Fruit fly (Drosophila melanogaster) whole organism, embryonic: ENCODE measurements around the gene GAPcenA.

Source experiments
- B-H2 ChIP-seq: fragments of 200-800 bp; sonication (Bioruptor generic); optimal IDR thresholded peaks from 2 replicates; lab custom pipeline; 2018; ENCODE audit warnings: missing biosample characterization, mild to moderate bottlenecking, missing genetic modification characterization
- BEAF-32 ChIP-seq: fragments of 200-800 bp; sonication (Bioruptor generic); optimal IDR thresholded peaks from 3 replicates; lab custom pipeline; 2017; ENCODE audit warnings: missing biosample characterization, missing genetic modification characterization, mild to moderate bottlenecking, moderate library complexity, missing genetic modification reagents
- CG10431 ChIP-seq: fragments of 200-800 bp; sonication (Bioruptor generic); optimal IDR thresholded peaks from 3 replicates; lab custom pipeline; 2018; ENCODE audit warnings: missing biosample characterization, mild to moderate bottlenecking, missing genetic modification characterization
- CG1233 ChIP-seq: fragments of 200-800 bp; sonication (Bioruptor generic); optimal IDR thresholded peaks from 4 replicates; lab custom pipeline; 2018; ENCODE audit warnings: missing biosample characterization, mild to moderate bottlenecking, missing genetic modification characterization
- CG14860 ChIP-seq: fragments of 200-800 bp; sonication (Bioruptor generic); IDR thresholded peaks from 3 replicates; pipeline ENCODE4 v1.3.6; 2022; ENCODE audit warnings: missing biosample characterization, missing genetic modification characterization; ENCODE audit not compliant: partially characterized antibody
- CG15011 ChIP-seq: fragments of 200-800 bp; sonication (Bioruptor generic); optimal IDR thresholded peaks from 3 replicates; lab custom pipeline; 2018; ENCODE audit warnings: missing biosample characterization, mild to moderate bottlenecking, missing genetic modification characterization
- CG15696 ChIP-seq: fragments of 200-800 bp; sonication (Bioruptor generic); optimal IDR thresholded peaks from 2 replicates; lab custom pipeline; 2019; ENCODE audit warnings: missing biosample characterization, mild to moderate bottlenecking, missing genetic modification characterization, moderate library complexity
- CG1603 ChIP-seq: fragments of 200-800 bp; sonication (Bioruptor generic); optimal IDR thresholded peaks from 2 replicates; lab custom pipeline; 2019; ENCODE audit warnings: missing biosample characterization, mild to moderate bottlenecking, missing genetic modification characterization, moderate library complexity
- CG1647 ChIP-seq: fragments of 200-800 bp; sonication (Bioruptor generic); optimal IDR thresholded peaks from 3 replicates; lab custom pipeline; 2016; ENCODE audit warnings: missing biosample characterization, missing genetic modification characterization
- CG32772 ChIP-seq: fragments of 200-800 bp; sonication (Bioruptor generic); IDR thresholded peaks from 2 replicates; pipeline ENCODE4 v1.3.6; 2022; ENCODE audit warnings: missing biosample characterization, missing genetic modification characterization
- CG3281 ChIP-seq: fragments of 200-800 bp; sonication (Bioruptor generic); optimal IDR thresholded peaks from 3 replicates; lab custom pipeline; 2017; ENCODE audit warnings: missing biosample characterization, mild to moderate bottlenecking, missing genetic modification characterization
- CG3838 ChIP-seq: fragments of 200-800 bp; sonication (Bioruptor generic); optimal IDR thresholded peaks from 3 replicates; lab custom pipeline; 2016; ENCODE audit warnings: missing biosample characterization, missing genetic modification characterization
- CG4404 ChIP-seq: fragments of 200-800 bp; sonication (Bioruptor generic); IDR thresholded peaks from 2 replicates; pipeline ENCODE4 v1.3.6; 2022; ENCODE audit warnings: missing biosample characterization, missing genetic modification characterization
- CG4424 ChIP-seq: fragments of 200-800 bp; sonication (Bioruptor generic); optimal IDR thresholded peaks from 3 replicates; lab custom pipeline; 2016; ENCODE audit warnings: missing biosample characterization, missing genetic modification characterization
- CG5245 ChIP-seq: fragments of 200-800 bp; sonication (Bioruptor generic); optimal IDR thresholded peaks from 3 replicates; lab custom pipeline; 2016; ENCODE audit warnings: missing biosample characterization, missing genetic modification characterization
- CG7357 ChIP-seq: fragments of 200-800 bp; sonication (Bioruptor generic); IDR thresholded peaks from 3 replicates; pipeline ENCODE4 v1.3.6; 2022; ENCODE audit warnings: missing biosample characterization, missing genetic modification characterization
- CG8359 ChIP-seq: fragments of 200-800 bp; sonication (Bioruptor generic); optimal IDR thresholded peaks from 2 replicates; lab custom pipeline; 2017; ENCODE audit warnings: missing biosample characterization, mild to moderate bottlenecking, missing genetic modification characterization, borderline replicate concordance
- CG8765 ChIP-seq: fragments of 200-800 bp; sonication (Bioruptor generic); IDR thresholded peaks from 2 replicates; pipeline ENCODE4 v1.3.6; 2022; ENCODE audit warnings: missing biosample characterization, missing genetic modification characterization
- CG9727 ChIP-seq: fragments of 200-800 bp; sonication (Bioruptor generic); optimal IDR thresholded peaks from 3 replicates; lab custom pipeline; 2017; ENCODE audit warnings: missing biosample characterization, mild to moderate bottlenecking, missing genetic modification characterization
- CG9932 ChIP-seq: fragments of 200-800 bp; sonication (Bioruptor generic); IDR thresholded peaks from 2 replicates; pipeline ENCODE4 v1.3.6; 2022; ENCODE audit warnings: missing biosample characterization, missing genetic modification characterization
- CHES-1-like ChIP-seq: fragments of 200-800 bp; sonication (Bioruptor generic); optimal IDR thresholded peaks from 2 replicates; lab custom pipeline; 2016; ENCODE audit warnings: missing biosample characterization, missing genetic modification characterization
- CoRest ChIP-seq: fragments of 200-800 bp; sonication (Bioruptor generic); optimal IDR thresholded peaks from 3 replicates; lab custom pipeline; 2018; ENCODE audit warnings: missing biosample characterization, mild to moderate bottlenecking, missing genetic modification characterization, moderate library complexity
- D ChIP-seq, 2 experiments: fragments of 200-800 bp in 1 of 2; fragments of >200 bp in 1 of 2; sonication (Bioruptor generic) in 1 of 2; optimal IDR thresholded peaks; 2 replicates in 1 of 2; 3 replicates in 1 of 2; lab custom pipeline; 2017; ENCODE audit warnings: mild to moderate bottlenecking in 1 of 2, missing biosample characterization in 1 of 2, missing genetic modification characterization in 1 of 2, missing genetic modification reagents in 1 of 2
- HLH54F ChIP-seq: fragments of 200-800 bp; sonication (Bioruptor generic); optimal IDR thresholded peaks from 3 replicates; lab custom pipeline; 2016; ENCODE audit warnings: missing biosample characterization, missing genetic modification characterization
- HmgZ ChIP-seq: fragments of 200-800 bp; sonication (Bioruptor generic); optimal IDR thresholded peaks from 2 replicates; lab custom pipeline; 2018; ENCODE audit warnings: missing biosample characterization, mild to moderate bottlenecking, missing genetic modification characterization
- Hsf ChIP-seq: fragments of 200-800 bp; sonication (Bioruptor generic); optimal IDR thresholded peaks from 3 replicates; lab custom pipeline; 2016; ENCODE audit warnings: missing biosample characterization, missing genetic modification characterization
- Max ChIP-seq: fragments of 200-800 bp; sonication (Bioruptor generic); optimal IDR thresholded peaks from 2 replicates; lab custom pipeline; 2016; ENCODE audit warnings: missing biosample characterization, mild to moderate bottlenecking, missing genetic modification characterization
- NFAT ChIP-seq: fragments of 200-800 bp; sonication (Bioruptor generic); IDR thresholded peaks from 2 replicates; pipeline ENCODE4 v1.3.6; 2022; ENCODE audit warnings: missing biosample characterization, missing genetic modification characterization
- Nf-YC ChIP-seq: fragments of 200-800 bp; optimal IDR thresholded peaks from 3 replicates; lab custom pipeline; 2019; ENCODE audit warnings: missing biosample characterization, mild to moderate bottlenecking, missing genetic modification characterization, moderate library complexity
- Six4 ChIP-seq: fragments of 200-800 bp; sonication (Bioruptor generic); optimal IDR thresholded peaks from 2 replicates; lab custom pipeline; 2016; ENCODE audit warnings: missing biosample characterization, missing genetic modification characterization
- YL-1 ChIP-seq: fragments of 200-800 bp; sonication (Bioruptor generic); optimal IDR thresholded peaks from 3 replicates; lab custom pipeline; 2017; ENCODE audit warnings: missing biosample characterization, mild to moderate bottlenecking, missing genetic modification characterization
- al ChIP-seq: fragments of 200-800 bp; sonication (Bioruptor generic); IDR thresholded peaks from 2 replicates; pipeline ENCODE4 v1.3.6; 2022; ENCODE audit warnings: missing biosample characterization, missing genetic modification characterization
- amos ChIP-seq: fragments of 200-800 bp; sonication (Bioruptor generic); IDR thresholded peaks from 2 replicates; pipeline ENCODE4 v1.3.6; 2022; ENCODE audit warnings: missing biosample characterization, missing genetic modification characterization; ENCODE audit not compliant: partially characterized antibody
- cato ChIP-seq: fragments of 200-800 bp; sonication (Bioruptor generic); optimal IDR thresholded peaks from 2 replicates; lab custom pipeline; 2016; ENCODE audit warnings: missing biosample characterization, missing genetic modification characterization, borderline replicate concordance
- caup ChIP-seq: fragments of 200-800 bp; sonication (Bioruptor generic); optimal IDR thresholded peaks from 3 replicates; lab custom pipeline; 2017; ENCODE audit warnings: missing biosample characterization, mild to moderate bottlenecking, missing genetic modification characterization, moderate library complexity; ENCODE audit not compliant: severe bottlenecking
- corto ChIP-seq: fragments of 200-800 bp; sonication (Bioruptor generic); optimal IDR thresholded peaks from 2 replicates; lab custom pipeline; 2016; ENCODE audit warnings: missing biosample characterization, mild to moderate bottlenecking, missing genetic modification characterization, moderate library complexity
- gt ChIP-seq: fragments of 200-800 bp; sonication (Bioruptor generic); IDR thresholded peaks from 2 replicates; pipeline ENCODE4 v1.3.6; 2022; ENCODE audit warnings: missing biosample characterization, missing genetic modification characterization
- her ChIP-seq: fragments of 200-800 bp; sonication (Bioruptor generic); optimal IDR thresholded peaks from 2 replicates; lab custom pipeline; 2016; ENCODE audit warnings: missing biosample characterization, missing genetic modification characterization
- hkb ChIP-seq, 2 experiments: fragments of 200-800 bp in 1 of 2; fragments of >200 bp in 1 of 2; sonication (Bioruptor generic) in 1 of 2; IDR thresholded peaks in 1 of 2; optimal IDR thresholded peaks in 1 of 2; 2 replicates each; pipeline versions ENCODE4 v1.3.6 to Lab custom; 2017 to 2022; ENCODE audit warnings: missing biosample characterization in 1 of 2, missing genetic modification characterization in 1 of 2
- kay ChIP-seq: fragments of 200-800 bp; sonication (Bioruptor generic); optimal IDR thresholded peaks from 2 replicates; lab custom pipeline; 2016; ENCODE audit warnings: missing biosample characterization, missing genetic modification characterization
- odd ChIP-seq: fragments of 200-800 bp; sonication (Bioruptor generic); optimal IDR thresholded peaks from 2 replicates; lab custom pipeline; 2017; ENCODE audit warnings: missing biosample characterization, mild to moderate bottlenecking, missing genetic modification characterization
- org-1 ChIP-seq: fragments of 200-800 bp; sonication (Bioruptor generic); optimal IDR thresholded peaks from 2 replicates; lab custom pipeline; 2017; ENCODE audit warnings: missing biosample characterization, missing genetic modification characterization
- pan ChIP-seq, 4 experiments: fragments of >200 bp in 3 of 4; fragments of 200-800 bp in 1 of 4; sonication (Bioruptor generic) in 1 of 4; optimal IDR thresholded peaks in 3 of 4; IDR thresholded peaks in 1 of 4; 2 replicates each; pipeline versions ENCODE4 v1.3.6 to Lab custom; 2017 to 2022; ENCODE audit warnings: missing biosample characterization in 2 of 4, missing genetic modification characterization in 2 of 4, mixed read lengths in 1 of 4
- psq ChIP-seq: fragments of 200-800 bp; sonication (Bioruptor generic); optimal IDR thresholded peaks from 2 replicates; lab custom pipeline; 2017; ENCODE audit warnings: missing biosample characterization, missing genetic modification characterization
- pzg ChIP-seq: fragments of 200-800 bp; sonication (Bioruptor generic); optimal IDR thresholded peaks from 3 replicates; lab custom pipeline; 2018; ENCODE audit warnings: missing biosample characterization, mild to moderate bottlenecking, missing genetic modification characterization, moderate library complexity
- slou ChIP-seq: fragments of 200-800 bp; sonication (Bioruptor generic); optimal IDR thresholded peaks from 3 replicates; lab custom pipeline; 2016; ENCODE audit warnings: missing biosample characterization, missing genetic modification characterization
- tna ChIP-seq: fragments of 200-800 bp; sonication (Bioruptor generic); IDR thresholded peaks from 2 replicates; pipeline ENCODE4 v1.3.6; 2022; ENCODE audit warnings: missing biosample characterization, missing genetic modification characterization; ENCODE audit not compliant: partially characterized antibody
- tx ChIP-seq: fragments of 200-800 bp; sonication (Bioruptor generic); optimal IDR thresholded peaks from 2 replicates; lab custom pipeline; 2016; ENCODE audit warnings: missing biosample characterization, missing genetic modification characterization

GAPcenA gene

DNA sequence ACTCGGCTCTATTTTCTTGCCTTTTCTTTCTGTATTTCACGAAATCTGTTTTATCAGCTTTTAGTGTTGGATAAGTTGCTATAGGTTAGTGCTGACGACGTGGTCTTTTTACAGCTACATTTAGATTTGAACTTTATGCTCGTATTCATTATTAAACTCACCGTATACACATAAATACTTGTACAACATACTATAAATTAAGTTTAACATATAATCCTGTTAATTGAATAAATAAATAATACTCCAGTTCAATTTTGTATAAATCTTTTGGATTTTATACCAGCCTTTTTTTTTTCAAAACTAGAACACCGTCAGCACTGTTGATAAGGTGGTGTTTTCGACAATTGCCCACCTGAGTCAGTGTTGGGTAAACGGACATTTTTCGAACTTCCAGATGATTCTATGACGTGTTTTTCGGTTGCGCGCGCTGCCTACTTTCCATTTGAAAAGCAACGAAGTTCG, 37.4 kb upstream of the GAPcenA start, which contains the start of gene BI-1 (continued):
- TF ChIP-seq CG8765 (no peak), Six4 (GFP tag; lab: Kevin White, UChicago) (no peak), tx (GFP tag; lab: Kevin White, UChicago) (no peak), gt (GFP tag; lab: Robert Waterston, UW) (no peak), CG8359 (GFP tag; lab: Kevin White, UChicago) (no peak), Max (peak; percentile 83), CG14860 (GFP tag; lab: Robert Waterston, UW) (no peak), kay (peak; percentile 80), psq (no peak), CG3281 (GFP tag; lab: Kevin White, UChicago) (peak; percentile 82), pan (optimal IDR thresholded peaks at IDR 0.05; lab: Kevin White, UChicago) (no peak), pan (GFP tag; optimal IDR thresholded peaks at IDR 0.05 in 1 of 2, IDR thresholded peaks at IDR 0.05 in 1 of 2) (no peak), CG4424 (GFP tag; lab: Kevin White, UChicago) (peak; percentile 73), CG9932 (peak; percentile 82), cato (GFP tag; lab: Kevin White, UChicago) (peak; percentile 19), D (optimal IDR thresholded peaks at IDR 0.05; lab: Kevin White, UChicago) (no peak), D (GFP tag; optimal IDR thresholded peaks at IDR 0.05; lab: Kevin White, UChicago) (peak; percentile 44), HmgZ (peak; percentile 73), CG4404 (GFP tag; lab: Robert Waterston, UW) (peak; percentile 60), caup (GFP tag; lab: Kevin White, UChicago) (peak; percentile 76), CG9727 (peak; percentile 63), BEAF-32 (GFP tag; lab: Kevin White, UChicago) (peak; percentile 45), CoRest (tag; lab: Kevin White, UChicago) (peak; percentile 84), amos (0 out of 2 replicates have a peak, but pooled peaks have one; percentile 10), YL-1 (GFP tag; lab: Kevin White, UChicago) (peak; percentile 88), her (peak; percentile 14), HLH54F (GFP tag; lab: Kevin White, UChicago) (peak; percentile 38), CG15696 (peak; percentile 61), CG1647 (GFP tag; lab: Kevin White, UChicago) (peak; percentile 41), pzg (GFP tag; lab: Kevin White, UChicago) (peak; percentile 59), CG3838 (no peak), CHES-1-like (no peak), B-H2 (peak; percentile 74), CG15011 (no peak), CG5245 (GFP tag; lab: Kevin White, UChicago) (peak; percentile 35), Nf-YC (tag; lab: Kevin White, UChicago) (peak; percentile 74), CG32772 (peak; percentile 24; the same call in 1 of the 2 replicates), hkb (optimal IDR thresholded peaks at IDR 0.05; lab: Kevin White, UChicago) (peak; percentile 82), hkb (GFP tag; IDR thresholded peaks at IDR 0.05; lab: Robert Waterston, UW) (no peak), CG1233 (GFP tag; lab: Kevin White, UChicago) (peak; percentile 79), CG1603 (tag; lab: Kevin White, UChicago) (no peak), tna (GFP tag; lab: Robert Waterston, UW) (no peak), odd (GFP tag; lab: Kevin White, UChicago) (no peak), CG10431 (GFP tag; lab: Kevin White, UChicago) (peak; percentile 2), al (GFP tag; lab: Robert Waterston, UW) (peak; percentile 53), NFAT (no peak), corto (peak; percentile 17), slou (GFP tag; lab: Kevin White, UChicago) (peak; percentile 51), CG7357 (no peak), Hsf (peak; percentile 52), org-1 (GFP tag; lab: Kevin White, UChicago) (peak; percentile 41)
